Fruit fly (Drosophila melanogaster) whole organism, adult: Measurements from ENCODE around the gene Drice.

Experiments
- CG12768 ChIP-seq: fragments of 200-800 bp; sonication (Bioruptor generic); optimal IDR thresholded peaks from 2 replicates; lab custom pipeline; 2017; ENCODE audit warnings: missing biosample characterization, missing genetic modification characterization, mild to moderate bottlenecking, moderate library complexity, missing genetic modification reagents
- CG33017 ChIP-seq: fragments of 200-800 bp; sonication (Bioruptor generic); optimal IDR thresholded peaks from 2 replicates; lab custom pipeline; 2018; ENCODE audit warnings: missing biosample characterization, mild to moderate bottlenecking, missing genetic modification characterization, moderate library complexity
- CG5204 ChIP-seq: fragments of 200-800 bp; sonication (Bioruptor generic); optimal IDR thresholded peaks from 2 replicates; lab custom pipeline; 2016; ENCODE audit warnings: missing biosample characterization, missing genetic modification characterization
- Clk ChIP-seq: fragments of 200-800 bp; sonication (Bioruptor generic); optimal IDR thresholded peaks from 2 replicates; lab custom pipeline; 2017; ENCODE audit warnings: missing biosample characterization, missing genetic modification characterization
- Hr96 ChIP-seq: fragments of 200-800 bp; sonication (Bioruptor generic); optimal IDR thresholded peaks from 2 replicates; lab custom pipeline; 2016; ENCODE audit warnings: missing biosample characterization, missing genetic modification characterization
- Mnt ChIP-seq: fragments of 200-800 bp; sonication (Bioruptor generic); optimal IDR thresholded peaks from 2 replicates; lab custom pipeline; 2016; ENCODE audit warnings: missing biosample characterization, mild to moderate bottlenecking, missing genetic modification characterization
- bab1 ChIP-seq: fragments of 200-800 bp; sonication (Bioruptor generic); optimal IDR thresholded peaks from 3 replicates; lab custom pipeline; 2019; ENCODE audit warnings: missing biosample characterization, mild to moderate bottlenecking, missing genetic modification characterization, moderate library complexity
- ovo ChIP-seq: fragments of 200-800 bp; sonication (Bioruptor generic); optimal IDR thresholded peaks from 2 replicates; lab custom pipeline; 2016; ENCODE audit warnings: missing biosample characterization, missing genetic modification characterization
- pad ChIP-seq: fragments of 200-800 bp; sonication (Bioruptor generic); optimal IDR thresholded peaks from 3 replicates; lab custom pipeline; 2017; ENCODE audit warnings: missing biosample characterization, missing genetic modification characterization, mild to moderate bottlenecking, moderate library complexity, missing genetic modification reagents

dm6 chr3R:29799681-29800028 lies 197 bp downstream of the Drice start:
- no peak for TF ChIP-seq Mnt (GFP tag; lab: Kevin White, UChicago)
- peak; percentile 14 for TF ChIP-seq bab1 (GFP tag; lab: Kevin White, UChicago)
- no peak for TF ChIP-seq CG5204 (GFP tag; lab: Kevin White, UChicago)
- no peak for TF ChIP-seq pad (GFP tag; lab: Kevin White, UChicago)
- no peak for TF ChIP-seq Hr96
- no peak for TF ChIP-seq ovo (GFP tag; lab: Kevin White, UChicago)
- no peak for TF ChIP-seq CG33017
- no peak for TF ChIP-seq CG12768 (GFP tag; lab: Kevin White, UChicago)
- TF ChIP-seq Clk (GFP tag; lab: Kevin White, UChicago), result no peak
